Fruit fly (Drosophila melanogaster) whole organism, adult: Measurements from ENCODE around the gene CG12003.

Experiments used
- CG11617 ChIP-seq: fragments of 200-800 bp; sonication (Bioruptor generic); optimal IDR thresholded peaks from 2 replicates; lab custom pipeline; 2017; ENCODE audit warnings: mild to moderate bottlenecking, missing biosample characterization, missing genetic modification reagents, missing genetic modification characterization
- CG12768 ChIP-seq: fragments of 200-800 bp; sonication (Bioruptor generic); optimal IDR thresholded peaks from 2 replicates; lab custom pipeline; 2017; ENCODE audit warnings: missing biosample characterization, missing genetic modification characterization, mild to moderate bottlenecking, moderate library complexity, missing genetic modification reagents
- CG14711 ChIP-seq: fragments of 200-800 bp; sonication (Bioruptor generic); optimal IDR thresholded peaks from 2 replicates; lab custom pipeline; 2018; ENCODE audit warnings: missing biosample characterization, mild to moderate bottlenecking, missing genetic modification characterization, moderate library complexity
- CG1620 ChIP-seq: fragments of 200-800 bp; sonication (Bioruptor generic); optimal IDR thresholded peaks from 2 replicates; lab custom pipeline; 2016; ENCODE audit warnings: missing biosample characterization, missing genetic modification characterization
- CG33017 ChIP-seq: fragments of 200-800 bp; sonication (Bioruptor generic); optimal IDR thresholded peaks from 2 replicates; lab custom pipeline; 2018; ENCODE audit warnings: missing biosample characterization, mild to moderate bottlenecking, missing genetic modification characterization, moderate library complexity
- CG7045 ChIP-seq: fragments of 200-800 bp; sonication (Bioruptor generic); optimal IDR thresholded peaks from 2 replicates; lab custom pipeline; 2017; ENCODE audit warnings: missing biosample characterization, mild to moderate bottlenecking, missing genetic modification characterization
- CG7101 ChIP-seq: fragments of 200-800 bp; sonication (Bioruptor generic); optimal IDR thresholded peaks from 2 replicates; lab custom pipeline; 2018; ENCODE audit warnings: missing biosample characterization, mild to moderate bottlenecking, missing genetic modification characterization, moderate library complexity
- Clk ChIP-seq: fragments of 200-800 bp; sonication (Bioruptor generic); optimal IDR thresholded peaks from 2 replicates; lab custom pipeline; 2017; ENCODE audit warnings: missing biosample characterization, missing genetic modification characterization
- Crg-1 ChIP-seq: fragments of 200-800 bp; sonication (Bioruptor generic); optimal IDR thresholded peaks from 2 replicates; lab custom pipeline; 2016; ENCODE audit warnings: missing biosample characterization, missing genetic modification characterization
- Hr96 ChIP-seq: fragments of 200-800 bp; sonication (Bioruptor generic); optimal IDR thresholded peaks from 2 replicates; lab custom pipeline; 2016; ENCODE audit warnings: missing biosample characterization, missing genetic modification characterization
- Mnt ChIP-seq: fragments of 200-800 bp; sonication (Bioruptor generic); optimal IDR thresholded peaks from 2 replicates; lab custom pipeline; 2016; ENCODE audit warnings: missing biosample characterization, mild to moderate bottlenecking, missing genetic modification characterization
- bab1 ChIP-seq: fragments of 200-800 bp; sonication (Bioruptor generic); optimal IDR thresholded peaks from 3 replicates; lab custom pipeline; 2019; ENCODE audit warnings: missing biosample characterization, mild to moderate bottlenecking, missing genetic modification characterization, moderate library complexity
- cic ChIP-seq: fragments of 200-800 bp; sonication (Bioruptor generic); optimal IDR thresholded peaks from 2 replicates; lab custom pipeline; 2017; ENCODE audit warnings: missing biosample characterization, mild to moderate bottlenecking, missing genetic modification characterization, moderate library complexity
- kay ChIP-seq: fragments of 200-800 bp; sonication (Bioruptor generic); peaks from one replicate; lab custom pipeline; 2016; ENCODE audit warnings: missing biosample characterization, missing genetic modification characterization, borderline replicate concordance
- ovo ChIP-seq: fragments of 200-800 bp; sonication (Bioruptor generic); optimal IDR thresholded peaks from 2 replicates; lab custom pipeline; 2016; ENCODE audit warnings: missing biosample characterization, missing genetic modification characterization
- pad ChIP-seq: fragments of 200-800 bp; sonication (Bioruptor generic); optimal IDR thresholded peaks from 3 replicates; lab custom pipeline; 2017; ENCODE audit warnings: missing biosample characterization, missing genetic modification characterization, mild to moderate bottlenecking, moderate library complexity, missing genetic modification reagents
- tj ChIP-seq: fragments of 200-800 bp; sonication (Bioruptor generic); optimal IDR thresholded peaks from 3 replicates; lab custom pipeline; 2017; ENCODE audit warnings: missing biosample characterization, mild to moderate bottlenecking, missing genetic modification characterization, moderate library complexity
- toe ChIP-seq: fragments of 200-800 bp; sonication (Bioruptor generic); optimal IDR thresholded peaks from 2 replicates; lab custom pipeline; 2016; ENCODE audit warnings: missing biosample characterization, missing genetic modification characterization

Gene CG12003

dm6 chr3L:1575731-1576376 lies 10.7 kb downstream of the CG12003 start:
- no peak for TF ChIP-seq CG7101
- no peak for TF ChIP-seq CG33017 (tag; lab: Kevin White, UChicago)
- no peak for TF ChIP-seq pad
- TF ChIP-seq CG12768 (GFP tag; lab: Kevin White, UChicago), result no peak
- no peak for TF ChIP-seq Clk
- TF ChIP-seq tj (GFP tag; lab: Kevin White, UChicago), result no peak
- no peak for TF ChIP-seq bab1 (GFP tag; lab: Kevin White, UChicago)
- no peak for TF ChIP-seq CG11617 (GFP tag; lab: Kevin White, UChicago)
- no peak for TF ChIP-seq CG14711
- no peak for TF ChIP-seq ovo (GFP tag; lab: Kevin White, UChicago)
- TF ChIP-seq Hr96 (GFP tag; lab: Kevin White, UChicago), result no peak
- no peak for TF ChIP-seq cic (GFP tag; lab: Kevin White, UChicago)

- TF ChIP-seq pad (peak; percentile 71), kay (GFP tag; lab: Kevin White, UChicago) (no peak), bab1 (GFP tag; lab: Kevin White, UChicago) (peak; percentile 65), tj (GFP tag; lab: Kevin White, UChicago) (peak; percentile 9)
These were observed 11.4 kb downstream of the CG12003 start, which contains the start of gene CG13917 for dm6 chr3L:1576489-1577106. TSS of gene CG13917 (plus strand) at chr3L:1576699.

- TF ChIP-seq CG12768 (GFP tag; lab: Kevin White, UChicago) (no peak), kay (GFP tag; lab: Kevin White, UChicago) (no peak), tj (GFP tag; lab: Kevin White, UChicago) (no peak), pad (peak; percentile 27), toe (GFP tag; lab: Kevin White, UChicago) (no peak), CG33017 (tag; lab: Kevin White, UChicago) (no peak)
These were observed 12.1 kb downstream of the CG12003 start for dm6 chr3L:1577338-1577737.

- TF ChIP-seq CG11617 (GFP tag; lab: Kevin White, UChicago) (no peak), pad (peak; percentile 82), Crg-1 (GFP tag; lab: Kevin White, UChicago) (no peak), CG7045 (GFP tag; lab: Kevin White, UChicago) (no peak), CG1620 (GFP tag; lab: Kevin White, UChicago) (no peak), CG14711 (no peak)
These were observed 13.3 kb downstream of the CG12003 start for dm6 chr3L:1578391-1578948.

- no peak for TF ChIP-seq CG33017 (tag; lab: Kevin White, UChicago)
- peak; percentile 39 for TF ChIP-seq CG7101
- peak; percentile 46 for TF ChIP-seq CG14711
- TF ChIP-seq kay (GFP tag; lab: Kevin White, UChicago), result peak; percentile 72
- peak; percentile 24 for TF ChIP-seq CG12768 (GFP tag; lab: Kevin White, UChicago)
- TF ChIP-seq tj (GFP tag; lab: Kevin White, UChicago), result peak; percentile 87
- TF ChIP-seq Clk, result no peak
These were observed 14.1 kb downstream of the CG12003 start for dm6 chr3L:1579169-1579853.

dm6 chr3L:1580194-1580593 lies 15.0 kb downstream of the CG12003 start:
- TF ChIP-seq toe (GFP tag; lab: Kevin White, UChicago) (no peak), kay (GFP tag; lab: Kevin White, UChicago) (peak; percentile 25)

- TF ChIP-seq tj (GFP tag; lab: Kevin White, UChicago) (peak; percentile 63), Mnt (GFP tag; lab: Kevin White, UChicago) (no peak), CG14711 (no peak)
These were observed 15.6 kb downstream of the CG12003 start for dm6 chr3L:1580821-1581220.

- TF ChIP-seq CG33017 (tag; lab: Kevin White, UChicago), result peak; percentile 35
- TF ChIP-seq CG7101, result peak; percentile 27
- TF ChIP-seq Clk, result no peak
- peak; percentile 58 for TF ChIP-seq CG11617 (GFP tag; lab: Kevin White, UChicago)
- no peak for TF ChIP-seq bab1 (GFP tag; lab: Kevin White, UChicago)
- TF ChIP-seq tj (GFP tag; lab: Kevin White, UChicago), result peak; percentile 23
- peak; percentile 17 for TF ChIP-seq CG1620 (GFP tag; lab: Kevin White, UChicago)
These were observed 18.8 kb downstream of the CG12003 start for dm6 chr3L:1584003-1584402.
